Fruit fly (Drosophila melanogaster) whole organism, embryonic: Measurements from ENCODE around the gene CG10702.

Source experiments
- Adf1 ChIP-seq: fragments of 200-800 bp; sonication (Bioruptor generic); IDR thresholded peaks from 2 replicates; pipeline ENCODE4 v1.3.6; 2022; ENCODE audit warnings: missing biosample characterization, missing genetic modification characterization
- Atf-2 ChIP-seq: fragments of 200-800 bp; sonication (Bioruptor generic); optimal IDR thresholded peaks from 2 replicates; lab custom pipeline; 2016; ENCODE audit warnings: missing biosample characterization, missing genetic modification characterization
- Bdp1 ChIP-seq: fragments of 200-800 bp; sonication (Bioruptor generic); optimal IDR thresholded peaks from 3 replicates; lab custom pipeline; 2016; ENCODE audit warnings: missing biosample characterization, missing genetic modification characterization
- CG10147 ChIP-seq: fragments of 200-800 bp; sonication (Bioruptor generic); optimal IDR thresholded peaks from 2 replicates; lab custom pipeline; 2019; ENCODE audit warnings: missing biosample characterization, mild to moderate bottlenecking, missing genetic modification characterization, moderate library complexity
- CG10543 ChIP-seq: fragments of 200-800 bp; sonication (Bioruptor generic); optimal IDR thresholded peaks from 3 replicates; lab custom pipeline; 2017; ENCODE audit warnings: missing biosample characterization, mild to moderate bottlenecking, missing genetic modification characterization, moderate library complexity
- CG10959 ChIP-seq: fragments of 200-800 bp; sonication (Bioruptor generic); IDR thresholded peaks from 2 replicates; pipeline ENCODE4 v1.3.6; 2022; ENCODE audit warnings: missing biosample characterization, missing genetic modification characterization
- CG11085 ChIP-seq: fragments of 200-800 bp; sonication (Bioruptor generic); IDR thresholded peaks from 2 replicates; pipeline ENCODE4 v1.3.6; 2022; ENCODE audit warnings: missing biosample characterization, missing genetic modification characterization
- CG11093 ChIP-seq: fragments of 200-800 bp; sonication (Bioruptor generic); IDR thresholded peaks from 3 replicates; pipeline ENCODE4 v1.3.6; 2022; ENCODE audit warnings: missing biosample characterization, missing genetic modification characterization
- CG11456 ChIP-seq: fragments of 200-800 bp; sonication (Bioruptor generic); IDR thresholded peaks from 3 replicates; pipeline ENCODE4 v1.3.6; 2022; ENCODE audit warnings: missing biosample characterization, missing genetic modification characterization
- CG11723 ChIP-seq: fragments of 200-800 bp; sonication (Bioruptor generic); optimal IDR thresholded peaks from 2 replicates; lab custom pipeline; 2017; ENCODE audit warnings: missing biosample characterization, mild to moderate bottlenecking, missing genetic modification characterization
- CG12219 ChIP-seq: fragments of 200-800 bp; sonication (Bioruptor generic); optimal IDR thresholded peaks from 3 replicates; lab custom pipeline; 2018; ENCODE audit warnings: missing biosample characterization, mild to moderate bottlenecking, missing genetic modification characterization
- CG14965 ChIP-seq: fragments of 200-800 bp; sonication (Bioruptor generic); optimal IDR thresholded peaks from 2 replicates; lab custom pipeline; 2016; ENCODE audit warnings: missing biosample characterization, missing genetic modification characterization, borderline replicate concordance
- CG15479 ChIP-seq: fragments of 200-800 bp; sonication (Bioruptor generic); optimal IDR thresholded peaks from 3 replicates; lab custom pipeline; 2019; ENCODE audit warnings: missing biosample characterization, mild to moderate bottlenecking, missing genetic modification characterization, moderate library complexity
- CG17802 ChIP-seq: fragments of 200-800 bp; sonication (Bioruptor generic); optimal IDR thresholded peaks from 2 replicates; lab custom pipeline; 2018; ENCODE audit warnings: missing biosample characterization, mild to moderate bottlenecking, missing genetic modification characterization, moderate library complexity
- CG18619 ChIP-seq: fragments of 200-800 bp; sonication (Bioruptor generic); optimal IDR thresholded peaks from 3 replicates; lab custom pipeline; 2017; ENCODE audit warnings: missing biosample characterization, mild to moderate bottlenecking, missing genetic modification characterization
- CG30403 ChIP-seq: fragments of 200-800 bp; sonication (Bioruptor generic); optimal IDR thresholded peaks from 3 replicates; lab custom pipeline; 2016; ENCODE audit warnings: missing biosample characterization, missing genetic modification characterization
- CG31388 ChIP-seq: fragments of 200-800 bp; sonication (Bioruptor generic); optimal IDR thresholded peaks from 2 replicates; lab custom pipeline; 2016; ENCODE audit warnings: missing biosample characterization, missing genetic modification characterization
- CG32532 ChIP-seq: fragments of 200-800 bp; sonication (Bioruptor generic); IDR thresholded peaks from 2 replicates; pipeline ENCODE4 v1.3.6; 2022; ENCODE audit warnings: missing biosample characterization, missing genetic modification characterization
- CG33557 ChIP-seq: fragments of 200-800 bp; sonication (Bioruptor generic); optimal IDR thresholded peaks from 2 replicates; lab custom pipeline; 2019; ENCODE audit warnings: missing biosample characterization, mild to moderate bottlenecking, missing genetic modification characterization, moderate library complexity
- CG4328 ChIP-seq: fragments of 200-800 bp; sonication (Bioruptor generic); optimal IDR thresholded peaks from 3 replicates; lab custom pipeline; 2017; ENCODE audit warnings: missing biosample characterization, missing genetic modification reagents, missing genetic modification characterization
- CG4424 ChIP-seq: fragments of 200-800 bp; sonication (Bioruptor generic); optimal IDR thresholded peaks from 3 replicates; lab custom pipeline; 2016; ENCODE audit warnings: missing biosample characterization, missing genetic modification characterization
- CG4820 ChIP-seq: fragments of 200-800 bp; sonication (Bioruptor generic); optimal IDR thresholded peaks from 3 replicates; lab custom pipeline; 2016; ENCODE audit warnings: missing biosample characterization, missing genetic modification characterization
- CG6254 ChIP-seq: fragments of 200-800 bp; sonication (Bioruptor generic); optimal IDR thresholded peaks from 3 replicates; lab custom pipeline; 2017; ENCODE audit warnings: mild to moderate bottlenecking, missing biosample characterization, missing genetic modification reagents, missing genetic modification characterization
- CG7839 ChIP-seq: fragments of 200-800 bp; sonication (Bioruptor generic); optimal IDR thresholded peaks from 3 replicates; lab custom pipeline; 2018; ENCODE audit warnings: missing biosample characterization, mild to moderate bottlenecking, missing genetic modification characterization, moderate library complexity
- CG8478 ChIP-seq: fragments of >200 bp; optimal IDR thresholded peaks from 2 replicates; lab custom pipeline; 2018
- CG8924 ChIP-seq: fragments of 200-800 bp; optimal IDR thresholded peaks from 3 replicates; lab custom pipeline; 2019; ENCODE audit warnings: missing biosample characterization, mild to moderate bottlenecking, missing genetic modification characterization, moderate library complexity
- CG9797 ChIP-seq: fragments of 200-800 bp; sonication (Bioruptor generic); optimal IDR thresholded peaks from 3 replicates; lab custom pipeline; 2018; ENCODE audit warnings: missing biosample characterization, mild to moderate bottlenecking, missing genetic modification characterization
- CG9817 ChIP-seq: fragments of 200-800 bp; sonication (Bioruptor generic); optimal IDR thresholded peaks from 2 replicates; lab custom pipeline; 2018; ENCODE audit warnings: missing biosample characterization, mild to moderate bottlenecking, missing genetic modification characterization, moderate library complexity
- CHES-1-like ChIP-seq: fragments of 200-800 bp; sonication (Bioruptor generic); optimal IDR thresholded peaks from 2 replicates; lab custom pipeline; 2016; ENCODE audit warnings: missing biosample characterization, missing genetic modification characterization
- Chrac-16 ChIP-seq: fragments of 200-800 bp; sonication (Bioruptor generic); optimal IDR thresholded peaks from 3 replicates; lab custom pipeline; 2016; ENCODE audit warnings: missing biosample characterization, missing genetic modification characterization
- Deaf1 ChIP-seq: fragments of 200-800 bp; optimal IDR thresholded peaks from 3 replicates; lab custom pipeline; 2019; ENCODE audit warnings: missing biosample characterization, mild to moderate bottlenecking, missing genetic modification characterization, moderate library complexity
- Doc2 ChIP-seq: fragments of 200-800 bp; sonication (Bioruptor generic); IDR thresholded peaks from 2 replicates; pipeline ENCODE4 v1.3.6; 2022; ENCODE audit warnings: missing biosample characterization, missing genetic modification characterization
- H2.0 ChIP-seq: fragments of 200-800 bp; sonication (Bioruptor generic); IDR thresholded peaks from 2 replicates; pipeline ENCODE4 v1.3.6; 2022; ENCODE audit warnings: missing biosample characterization, missing genetic modification characterization
- Med ChIP-seq: fragments of 200-800 bp; sonication (Bioruptor generic); peaks from one replicate; lab custom pipeline; 2016; ENCODE audit warnings: missing biosample characterization, missing genetic modification characterization, mild to moderate bottlenecking, inconsistent platforms, moderate library complexity
- Mes4 ChIP-seq: fragments of 200-800 bp; sonication (Bioruptor generic); optimal IDR thresholded peaks from 2 replicates; lab custom pipeline; 2016; ENCODE audit warnings: missing biosample characterization, missing genetic modification characterization
- Optix ChIP-seq: fragments of 200-800 bp; sonication (Bioruptor generic); IDR thresholded peaks from 3 replicates; pipeline ENCODE4 v1.3.6; 2022; ENCODE audit warnings: missing biosample characterization, missing genetic modification characterization
- PHDP ChIP-seq: fragments of 200-800 bp; sonication (Bioruptor generic); optimal IDR thresholded peaks from 3 replicates; lab custom pipeline; 2018; ENCODE audit warnings: missing biosample characterization, mild to moderate bottlenecking, missing genetic modification characterization, moderate library complexity
- Sox100B ChIP-seq: fragments of 200-800 bp; sonication (Bioruptor generic); optimal IDR thresholded peaks from 3 replicates; lab custom pipeline; 2018; ENCODE audit warnings: missing biosample characterization, mild to moderate bottlenecking, missing genetic modification characterization
- Spps ChIP-seq: fragments of 200-800 bp; sonication (Bioruptor generic); optimal IDR thresholded peaks from 2 replicates; lab custom pipeline; 2018; ENCODE audit warnings: missing biosample characterization, mild to moderate bottlenecking, missing genetic modification characterization
- ac ChIP-seq: fragments of 200-800 bp; sonication (Bioruptor generic); optimal IDR thresholded peaks from 3 replicates; lab custom pipeline; 2017; ENCODE audit warnings: missing biosample characterization, mild to moderate bottlenecking, missing genetic modification characterization
- al ChIP-seq: fragments of 200-800 bp; sonication (Bioruptor generic); IDR thresholded peaks from 2 replicates; pipeline ENCODE4 v1.3.6; 2022; ENCODE audit warnings: missing biosample characterization, missing genetic modification characterization
- ara ChIP-seq: fragments of 200-800 bp; sonication (Bioruptor generic); IDR thresholded peaks from 2 replicates; pipeline ENCODE4 v1.3.6; 2022; ENCODE audit warnings: missing biosample characterization, missing genetic modification characterization
- cas ChIP-seq: fragments of 200-800 bp; sonication (Bioruptor generic); IDR thresholded peaks from 2 replicates; pipeline ENCODE4 v1.3.6; 2022; ENCODE audit warnings: missing biosample characterization, missing genetic modification characterization
- chinmo ChIP-seq: fragments of 200-800 bp; sonication (Bioruptor generic); IDR thresholded peaks from 4 replicates; pipeline ENCODE4 v1.3.6; 2022; ENCODE audit warnings: missing biosample characterization, missing genetic modification characterization; ENCODE audit not compliant: partially characterized antibody
- chn ChIP-seq: fragments of 200-800 bp; sonication (Bioruptor generic); optimal IDR thresholded peaks from 2 replicates; lab custom pipeline; 2016; ENCODE audit warnings: missing biosample characterization, missing genetic modification characterization
- gro ChIP-seq: fragments of 200-800 bp; sonication (Bioruptor generic); optimal IDR thresholded peaks from 2 replicates; lab custom pipeline; 2016; ENCODE audit warnings: missing biosample characterization, missing genetic modification characterization
- kah ChIP-seq: fragments of 200-800 bp; sonication (Bioruptor generic); optimal IDR thresholded peaks from 2 replicates; lab custom pipeline; 2018; ENCODE audit warnings: missing biosample characterization, mild to moderate bottlenecking, missing genetic modification characterization
- kay ChIP-seq: fragments of 200-800 bp; sonication (Bioruptor generic); optimal IDR thresholded peaks from 2 replicates; lab custom pipeline; 2016; ENCODE audit warnings: missing biosample characterization, missing genetic modification characterization
- lilli ChIP-seq: fragments of 200-800 bp; sonication (Bioruptor generic); optimal IDR thresholded peaks from 3 replicates; lab custom pipeline; 2016; ENCODE audit warnings: missing biosample characterization, missing genetic modification characterization
- nerfin-1 ChIP-seq: fragments of 200-800 bp; sonication (Bioruptor generic); optimal IDR thresholded peaks from 3 replicates; lab custom pipeline; 2019; ENCODE audit warnings: missing biosample characterization, mild to moderate bottlenecking, missing genetic modification characterization, moderate library complexity
- odd ChIP-seq: fragments of 200-800 bp; sonication (Bioruptor generic); optimal IDR thresholded peaks from 2 replicates; lab custom pipeline; 2017; ENCODE audit warnings: missing biosample characterization, mild to moderate bottlenecking, missing genetic modification characterization
- sr ChIP-seq: fragments of 200-800 bp; sonication (Bioruptor generic); IDR thresholded peaks from 3 replicates; pipeline ENCODE4 v1.3.6; 2022; ENCODE audit warnings: missing biosample characterization, missing genetic modification characterization

Gene CG10702

DNA sequence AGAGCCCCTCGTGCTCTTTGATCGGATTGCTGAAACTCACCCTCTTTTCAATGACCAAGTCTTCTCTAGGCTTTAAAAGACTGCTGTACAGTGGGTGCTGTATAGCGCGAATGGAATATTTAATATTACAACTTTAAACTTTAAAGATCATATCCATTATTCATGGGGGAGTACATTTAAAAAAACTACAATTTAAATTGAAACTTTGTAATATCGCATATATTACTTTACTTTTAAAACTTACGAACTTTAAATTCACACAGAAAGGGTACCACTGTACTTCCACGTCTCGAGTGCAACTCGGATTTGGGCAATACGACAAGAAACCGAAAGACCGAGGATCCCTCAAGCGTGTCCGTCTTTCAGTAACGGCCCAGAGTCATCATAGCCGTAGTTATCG lies 10.7 kb downstream of the CG10702 start, which contains the start of gene Phlpp (continued):
- TF ChIP-seq Mes4 (GFP tag; lab: Kevin White, UChicago) (no peak), Med (GFP tag; lab: Kevin White, UChicago) (peak; percentile 60), Atf-2 (GFP tag; lab: Kevin White, UChicago) (no peak), Chrac-16 (GFP tag; lab: Kevin White, UChicago) (no peak), CG30403 (peak; percentile 57), CG11456 (GFP tag; lab: Robert Waterston, UW) (no peak), CG7839 (tag; lab: Kevin White, UChicago) (no peak), CG10147 (no peak), kay (GFP tag; lab: Kevin White, UChicago) (peak; percentile 29), nerfin-1 (tag; lab: Kevin White, UChicago) (peak; percentile 29), H2.0 (GFP tag; lab: Robert Waterston, UW) (peak; percentile 54; the same call in 1 of the 2 replicates), CG6254 (peak; percentile 68), CG18619 (peak; percentile 13), cas (GFP tag; lab: Robert Waterston, UW) (no peak), CG8478 (no peak), gro (no peak), CG8924 (tag; lab: Kevin White, UChicago) (peak; percentile 40), CG9817 (tag; lab: Kevin White, UChicago) (no peak), CG4424 (GFP tag; lab: Kevin White, UChicago) (peak; percentile 72), CG14965 (GFP tag; lab: Kevin White, UChicago) (no peak), CG10959 (GFP tag; lab: Robert Waterston, UW) (peak; percentile 71), CG15479 (GFP tag; lab: Kevin White, UChicago) (no peak), Sox100B (GFP tag; lab: Kevin White, UChicago) (no peak), CHES-1-like (GFP tag; lab: Kevin White, UChicago) (no peak), Spps (tag; lab: Kevin White, UChicago) (peak; percentile 26), CG32532 (GFP tag; lab: Robert Waterston, UW) (peak; percentile 40; the same call in 1 of the 2 replicates), CG11093 (GFP tag; lab: Robert Waterston, UW) (peak; percentile 38; the same call in 1 of the 3 replicates), CG4328 (GFP tag; lab: Kevin White, UChicago) (no peak), Doc2 (no peak), CG31388 (GFP tag; lab: Kevin White, UChicago) (no peak), chinmo (GFP tag; lab: Robert Waterston, UW) (no peak), CG33557 (GFP tag; lab: Kevin White, UChicago) (peak; percentile 15), Bdp1 (GFP tag; lab: Kevin White, UChicago) (no peak), al (GFP tag; lab: Robert Waterston, UW) (no peak), kah (GFP tag; lab: Kevin White, UChicago) (no peak), ac (GFP tag; lab: Kevin White, UChicago) (no peak), CG17802 (tag; lab: Kevin White, UChicago) (peak; percentile 14), PHDP (tag; lab: Kevin White, UChicago) (no peak), CG10543 (GFP tag; lab: Kevin White, UChicago) (no peak), Optix (GFP tag; lab: Robert Waterston, UW) (no peak), odd (GFP tag; lab: Kevin White, UChicago) (no peak), sr (no peak), CG11085 (GFP tag; lab: Robert Waterston, UW) (no peak), Adf1 (GFP tag; lab: Robert Waterston, UW) (no peak), CG12219 (GFP tag; lab: Kevin White, UChicago) (no peak), CG11723 (no peak), lilli (peak; percentile 55), Deaf1 (tag; lab: Kevin White, UChicago) (peak; percentile 60), CG4820 (GFP tag; lab: Kevin White, UChicago) (no peak), CG9797 (GFP tag; lab: Kevin White, UChicago) (no peak), chn (GFP tag; lab: Kevin White, UChicago) (no peak), ara (peak; percentile 75; the same call in 1 of the 2 replicates)
